Worm (Caenorhabditis elegans): ENCODE results near the gene str-244.
A peak's percentile ranks its signal among the peaks of the same experiment; 100 is the strongest.
"Not testable (repeated sequence)": the region's sequence is repeated elsewhere in the genome, so short reads cannot be mapped to it uniquely, and the experiment has no call there.

Gene str-244

ce11 chrV:3105810-3106209, 46.9 kb upstream of the str-244 start, which contains the start of gene str-69:
TSS of gene str-69 (minus strand) at chrV:3105910.
- TF ChIP-seq chd-7 (tag; optimal IDR thresholded peaks at IDR 0.05) = no peak
- no peak for TF ChIP-seq T26A5.8 (tag; optimal IDR thresholded peaks at IDR 0.05)

ce11 chrV:3104134-3104533, 45.2 kb upstream of the str-244 start, which contains the start of gene str-66:
TSS of gene str-66 (minus strand) at chrV:3104234.
- no peak for TF ChIP-seq rec-8 (tag; optimal IDR thresholded peaks at IDR 0.05)
- no peak for TF ChIP-seq ceh-91 (GFP tag; IDR thresholded peaks at IDR 0.05)
- no peak for TF ChIP-seq ama-1 (optimal IDR thresholded peaks at IDR 0.05)
- TF ChIP-seq ama-1 (GFP tag; optimal IDR thresholded peaks at IDR 0.05) = no peak
- TF ChIP-seq dpl-1 (GFP tag; optimal IDR thresholded peaks at IDR 0.05) = no peak
- TF ChIP-seq F55B11.4 (tag; optimal IDR thresholded peaks at IDR 0.05; ENCODE audit: borderline replicate concordance, insufficient read depth) = no peak
- TF ChIP-seq ztf-22 (GFP tag; optimal IDR thresholded peaks at IDR 0.05) = no peak
- TF ChIP-seq F23B12.7 (tag; optimal IDR thresholded peaks at IDR 0.05; ENCODE audit: insufficient read depth) = no peak
- no peak for TF ChIP-seq lin-54 (GFP tag; optimal IDR thresholded peaks at IDR 0.05)
- no peak for TF ChIP-seq ceh-100 (GFP tag; IDR thresholded peaks at IDR 0.05)
- no peak for TF ChIP-seq cebp-2 (GFP tag; IDR thresholded peaks at IDR 0.05)
- no peak for TF ChIP-seq ceh-27 (GFP tag; optimal IDR thresholded peaks at IDR 0.05)
- no peak for TF ChIP-seq tlf-1 (GFP tag; optimal IDR thresholded peaks at IDR 0.05)
- no peak for TF ChIP-seq repo-1 (tag; optimal IDR thresholded peaks at IDR 0.05)
- TF ChIP-seq ceh-79 (tag; optimal IDR thresholded peaks at IDR 0.05) = no peak
- no peak for TF ChIP-seq madf-10 (tag; optimal IDR thresholded peaks at IDR 0.05)
- TF ChIP-seq hlh-26 (GFP tag; conservative IDR thresholded peaks at IDR 0.05) = no peak
- TF ChIP-seq sea-2 (GFP tag; IDR thresholded peaks at IDR 0.05) = no peak

ce11 chrV:3102049-3102448, 43.2 kb upstream of the str-244 start, which contains the start of gene Y73C8C.4:
TSS of gene Y73C8C.4 (minus strand) at chrV:3102149.
- not testable (repeated sequence) for TF ChIP-seq F39B2.1 (GFP tag; IDR thresholded peaks at IDR 0.05); zfh-2 (GFP tag; conservative IDR thresholded peaks at IDR 0.05); ama-1 (optimal IDR thresholded peaks at IDR 0.05); ama-1 (GFP tag; optimal IDR thresholded peaks at IDR 0.05)

- TF ChIP-seq him-1 (tag; optimal IDR thresholded peaks at IDR 0.05) (no peak), snpc-4 (GFP tag; optimal IDR thresholded peaks at IDR 0.05) (no peak), snpc-4 (tag; optimal IDR thresholded peaks at IDR 0.05) (peak in 1 of 4 experiments; percentile 53), nfya-1 (tag; optimal IDR thresholded peaks at IDR 0.05; ENCODE audit: borderline replicate concordance, insufficient read depth) (no peak), F22D6.2 (tag; optimal IDR thresholded peaks at IDR 0.05) (no peak)
These were observed 41.6 kb upstream of the str-244 start for ce11 chrV:3100527-3100926.

- TF ChIP-seq K11D2.4 (GFP tag; IDR thresholded peaks at IDR 0.05) = no peak
- peak; percentile 8 for TF ChIP-seq nhr-80 (tag; optimal IDR thresholded peaks at IDR 0.05)
- TF ChIP-seq hmg-1.2 (GFP tag; IDR thresholded peaks at IDR 0.05) = peak; percentile 34; the same call in 1 of the 2 replicates
These were observed 35.5 kb upstream of the str-244 start, which contains the start of gene cyp-33C9 for ce11 chrV:3094351-3094750. TSS of gene cyp-33C9 (minus strand) at chrV:3094561.

ce11 chrV:3088768-3089167, 29.9 kb upstream of the str-244 start, which contains the start of gene acs-21:
TSS of gene acs-21 (plus strand) at chrV:3089068.
- TF ChIP-seq Y95B8A.8 (GFP tag; IDR thresholded peaks at IDR 0.05) (no peak), aptf-3 (GFP tag; IDR thresholded peaks at IDR 0.05) (no peak), Y67H2A.10 (GFP tag; conservative IDR thresholded peaks at IDR 0.05) (no peak)
